Worm (Caenorhabditis elegans) whole organism, L1 larva: ENCODE data around the gene Y17G7B.3.

Experiments
- C16A3.4 ChIP-seq: fragments of 150-350 bp; optimal IDR thresholded peaks from 2 replicates; lab custom pipeline; 2014; ENCODE audit warnings: missing biosample characterization, missing genetic modification characterization
- C34B4.2 ChIP-seq: sonication (generic microtip); optimal IDR thresholded peaks from 2 replicates; lab custom pipeline; 2017; ENCODE audit warnings: mild to moderate bottlenecking, missing genetic modification characterization, missing compliant biosample characterization
- Y116A8C.19 ChIP-seq: sonication (generic microtip); optimal IDR thresholded peaks from 2 replicates; lab custom pipeline; 2016; ENCODE audit warnings: missing compliant biosample characterization, missing genetic modification characterization, borderline replicate concordance
- aha-1 ChIP-seq: fragments of 150-350 bp; optimal IDR thresholded peaks from 2 replicates; lab custom pipeline; 2014; ENCODE audit warnings: missing biosample characterization, missing genetic modification characterization
- aly-2 ChIP-seq: fragments of 150-350 bp; optimal IDR thresholded peaks from 2 replicates; lab custom pipeline; 2014; ENCODE audit warnings: missing biosample characterization, missing genetic modification characterization
- blmp-1 ChIP-seq: fragments of 150-350 bp; optimal IDR thresholded peaks from 2 replicates; lab custom pipeline; 2014; ENCODE audit warnings: missing biosample characterization, missing genetic modification characterization
- ceh-82 ChIP-seq, 3 experiments: fragments of 150-350 bp in 1 of 3; sonication (generic microtip) in 2 of 3; optimal IDR thresholded peaks; 2 replicates each; lab custom pipeline; 2014 to 2017; ENCODE audit warnings: missing biosample characterization in 3 of 3, missing genetic modification characterization in 3 of 3
- ceh-88 ChIP-seq: fragments of 200-800 bp; sonication (Bioruptor generic); IDR thresholded peaks from 2 replicates; pipeline ENCODE4 v1.3.6; 2022; ENCODE audit warnings: missing genetic modification characterization, missing compliant biosample characterization
- ceh-90 ChIP-seq: sonication (generic microtip); optimal IDR thresholded peaks from 2 replicates; lab custom pipeline; 2016; ENCODE audit warnings: missing genetic modification characterization, missing compliant biosample characterization
- ces-1 ChIP-seq: fragments of 150-350 bp; optimal IDR thresholded peaks from 2 replicates; lab custom pipeline; 2014; ENCODE audit warnings: missing biosample characterization, missing genetic modification reagents, missing genetic modification characterization
- dpl-1 ChIP-seq, 3 experiments: fragments of 150-350 bp in 2 of 3; sonication (generic microtip) in 1 of 3; optimal IDR thresholded peaks; 2 replicates each; lab custom pipeline; 2014 to 2017; ENCODE audit warnings: missing biosample characterization in 3 of 3, missing genetic modification characterization in 3 of 3, missing genetic modification reagents in 3 of 3
- efl-1 ChIP-seq, 4 experiments: fragments of 150-350 bp; optimal IDR thresholded peaks in 3 of 4; peaks in 1 of 4; 1 replicate in 1 of 4; 2 replicates in 3 of 4; lab custom pipeline; 2014; ENCODE audit warnings: missing biosample characterization in 2 of 4, missing genetic modification characterization in 2 of 4, missing genetic modification reagents in 2 of 4
- efl-3 ChIP-seq: fragments of 200-800 bp; sonication (Bioruptor generic); optimal IDR thresholded peaks from 2 replicates; lab custom pipeline; 2018; ENCODE audit warnings: mild to moderate bottlenecking, missing genetic modification characterization, missing compliant biosample characterization
- elt-2 ChIP-seq: sonication (generic microtip); optimal IDR thresholded peaks from 2 replicates; lab custom pipeline; 2016; ENCODE audit warnings: missing genetic modification characterization, mild to moderate bottlenecking, inconsistent platforms, missing compliant biosample characterization, missing genetic modification reagents
- elt-3 ChIP-seq, 6 experiments: fragments of 150-350 bp in 1 of 6; sonication (generic microtip); optimal IDR thresholded peaks; 2 replicates each; lab custom pipeline; 2017 to 2018; ENCODE audit warnings: missing biosample characterization in 6 of 6, missing genetic modification characterization in 6 of 6, inconsistent platforms in 1 of 6
- ets-5 ChIP-seq: fragments of 200-800 bp; sonication (Bioruptor generic); IDR thresholded peaks from 2 replicates; pipeline ENCODE4 v1.3.6; 2022; ENCODE audit warnings: missing genetic modification characterization, missing compliant biosample characterization
- fkh-10 ChIP-seq: sonication (generic microtip); optimal IDR thresholded peaks from 2 replicates; lab custom pipeline; 2017; ENCODE audit warnings: missing biosample characterization, missing genetic modification reagents, missing genetic modification characterization
- fkh-4 ChIP-seq: sonication (generic microtip); optimal IDR thresholded peaks from 2 replicates; lab custom pipeline; 2016; ENCODE audit warnings: missing compliant biosample characterization, missing genetic modification characterization, borderline replicate concordance
- fkh-8 ChIP-seq: sonication (generic microtip); optimal IDR thresholded peaks from 2 replicates; lab custom pipeline; 2016; ENCODE audit warnings: mild to moderate bottlenecking, missing genetic modification characterization, missing compliant biosample characterization
- hlh-17 ChIP-seq: fragments of 200-800 bp; sonication (Bioruptor generic); optimal IDR thresholded peaks from 2 replicates; lab custom pipeline; 2018; ENCODE audit warnings: missing genetic modification characterization, mild to moderate bottlenecking, missing compliant biosample characterization, moderate library complexity, borderline replicate concordance
- hpl-2 ChIP-seq: fragments of 150-350 bp; optimal IDR thresholded peaks from 2 replicates; lab custom pipeline; 2014; ENCODE audit warnings: missing biosample characterization, missing genetic modification reagents, missing genetic modification characterization
- irx-1 ChIP-seq: sonication (generic microtip); optimal IDR thresholded peaks from 2 replicates; lab custom pipeline; 2016; ENCODE audit warnings: missing genetic modification characterization, missing compliant biosample characterization
- isw-1 ChIP-seq: fragments of 200-800 bp; sonication (Bioruptor generic); IDR thresholded peaks from 2 replicates; pipeline ENCODE4 v1.3.6; 2022; ENCODE audit warnings: missing genetic modification characterization, missing compliant biosample characterization
- jun-1 ChIP-seq: fragments of 150-350 bp; optimal IDR thresholded peaks from 2 replicates; lab custom pipeline; 2014; ENCODE audit warnings: missing biosample characterization, missing genetic modification reagents, missing genetic modification characterization
- lin-35 ChIP-seq, 2 experiments: fragments of 150-350 bp; optimal IDR thresholded peaks; 2 replicates each; lab custom pipeline; 2014; ENCODE audit warnings: missing biosample characterization in 2 of 2, missing genetic modification characterization in 2 of 2, missing genetic modification reagents in 2 of 2
- lir-3 ChIP-seq: sonication (generic microtip); optimal IDR thresholded peaks from 2 replicates; lab custom pipeline; 2016; ENCODE audit warnings: mild to moderate bottlenecking, missing genetic modification characterization, moderate library complexity, missing compliant biosample characterization; ENCODE audit not compliant: poor library complexity
- lsy-2 ChIP-seq, 2 experiments: fragments of 150-350 bp; optimal IDR thresholded peaks; 2 replicates each; lab custom pipeline; 2014; ENCODE audit warnings: missing biosample characterization in 2 of 2, missing genetic modification characterization in 2 of 2
- mab-9 ChIP-seq: fragments of 200-800 bp; sonication (Bioruptor generic); IDR thresholded peaks from 2 replicates; pipeline ENCODE4 v1.3.6; 2022; ENCODE audit warnings: missing genetic modification reagents, missing genetic modification characterization, missing compliant biosample characterization
- mep-1 ChIP-seq: fragments of 150-350 bp; optimal IDR thresholded peaks from 2 replicates; lab custom pipeline; 2014; ENCODE audit warnings: missing biosample characterization, missing genetic modification characterization
- nhr-19 ChIP-seq: fragments of 200-800 bp; sonication (Bioruptor generic); conservative IDR thresholded peaks from 2 replicates; pipeline ENCODE4 v1.3.6; 2022; ENCODE audit warnings: missing genetic modification characterization, missing compliant biosample characterization
- nhr-20 ChIP-seq: sonication (generic microtip); optimal IDR thresholded peaks from 2 replicates; lab custom pipeline; 2016; ENCODE audit warnings: mild to moderate bottlenecking, missing genetic modification characterization, missing compliant biosample characterization
- nhr-47 ChIP-seq: sonication (generic microtip); optimal IDR thresholded peaks from 2 replicates; lab custom pipeline; 2016; ENCODE audit warnings: mild to moderate bottlenecking, missing genetic modification characterization, moderate library complexity, missing compliant biosample characterization
- nhr-71 ChIP-seq: sonication (generic microtip); optimal IDR thresholded peaks from 2 replicates; lab custom pipeline; 2016; ENCODE audit warnings: mild to moderate bottlenecking, missing genetic modification characterization, moderate library complexity, missing compliant biosample characterization
- nhr-76 ChIP-seq: sonication (generic microtip); optimal IDR thresholded peaks from 2 replicates; lab custom pipeline; 2017; ENCODE audit warnings: missing biosample characterization, missing genetic modification characterization
- nhr-77 ChIP-seq: fragments of 150-350 bp; optimal IDR thresholded peaks from 2 replicates; lab custom pipeline; 2014; ENCODE audit warnings: missing biosample characterization, missing genetic modification characterization
- nhr-84 ChIP-seq: sonication (generic microtip); optimal IDR thresholded peaks from 2 replicates; lab custom pipeline; 2017; ENCODE audit warnings: missing biosample characterization, missing genetic modification characterization
- nhr-85 ChIP-seq: sonication (generic microtip); peaks from one replicate; lab custom pipeline; 2016; ENCODE audit warnings: missing genetic modification characterization, inconsistent platforms, missing compliant biosample characterization
- nhr-90 ChIP-seq: sonication (generic microtip); optimal IDR thresholded peaks from 2 replicates; lab custom pipeline; 2016; ENCODE audit warnings: mild to moderate bottlenecking, missing genetic modification characterization, missing compliant biosample characterization; ENCODE audit not compliant: poor library complexity
- pag-3 ChIP-seq: sonication (generic microtip); optimal IDR thresholded peaks from 2 replicates; lab custom pipeline; 2017; ENCODE audit warnings: missing genetic modification characterization, mild to moderate bottlenecking, missing compliant biosample characterization, antibody characterized with exemption, borderline replicate concordance; ENCODE audit not compliant: insufficient read depth
- pax-3 ChIP-seq: fragments of 200-800 bp; sonication (Bioruptor generic); optimal IDR thresholded peaks from 2 replicates; lab custom pipeline; 2018; ENCODE audit warnings: mild to moderate bottlenecking, missing genetic modification characterization, moderate library complexity, missing compliant biosample characterization
- pqm-1 ChIP-seq: sonication (generic microtip); optimal IDR thresholded peaks from 3 replicates; lab custom pipeline; 2017; ENCODE audit warnings: missing biosample characterization, missing genetic modification characterization
- rnt-1 ChIP-seq: sonication (generic microtip); optimal IDR thresholded peaks from 2 replicates; lab custom pipeline; 2016; ENCODE audit warnings: mild to moderate bottlenecking, missing genetic modification characterization, moderate library complexity, missing compliant biosample characterization
- skn-1 ChIP-seq: fragments of 150-350 bp; optimal IDR thresholded peaks from 2 replicates; lab custom pipeline; 2014; ENCODE audit warnings: missing biosample characterization, missing genetic modification characterization
- snu-23 ChIP-seq: sonication (generic microtip); optimal IDR thresholded peaks from 2 replicates; lab custom pipeline; 2016; ENCODE audit warnings: missing genetic modification characterization, missing compliant biosample characterization
- sox-4 ChIP-seq: sonication (generic microtip); optimal IDR thresholded peaks from 2 replicates; lab custom pipeline; 2016; ENCODE audit warnings: missing genetic modification characterization, missing compliant biosample characterization
- sptf-1 ChIP-seq: fragments of 150-350 bp; optimal IDR thresholded peaks from 2 replicates; lab custom pipeline; 2014; ENCODE audit warnings: missing biosample characterization, missing genetic modification characterization
- swsn-7 ChIP-seq: sonication (generic microtip); optimal IDR thresholded peaks from 2 replicates; lab custom pipeline; 2016; ENCODE audit warnings: missing genetic modification characterization, missing compliant biosample characterization
- unc-62 ChIP-seq: fragments of 150-350 bp; optimal IDR thresholded peaks from 2 replicates; lab custom pipeline; 2014; ENCODE audit warnings: missing biosample characterization, missing genetic modification reagents, missing genetic modification characterization
- unc-86 ChIP-seq: sonication (generic microtip); optimal IDR thresholded peaks from 2 replicates; lab custom pipeline; 2016; ENCODE audit warnings: missing genetic modification characterization, missing compliant biosample characterization
- vab-15 ChIP-seq: sonication (generic microtip); optimal IDR thresholded peaks from 2 replicates; lab custom pipeline; 2017; ENCODE audit warnings: missing genotype, mild to moderate bottlenecking, missing genetic modification characterization, missing compliant biosample characterization
- xbp-1 ChIP-seq: sonication (generic microtip); optimal IDR thresholded peaks from 2 replicates; lab custom pipeline; 2016; ENCODE audit warnings: missing genetic modification characterization, missing compliant biosample characterization
- ztf-4 ChIP-seq: fragments of 150-350 bp; optimal IDR thresholded peaks from 2 replicates; lab custom pipeline; 2014; ENCODE audit warnings: missing biosample characterization, missing genetic modification characterization

The Y17G7B.3 gene

DNA sequence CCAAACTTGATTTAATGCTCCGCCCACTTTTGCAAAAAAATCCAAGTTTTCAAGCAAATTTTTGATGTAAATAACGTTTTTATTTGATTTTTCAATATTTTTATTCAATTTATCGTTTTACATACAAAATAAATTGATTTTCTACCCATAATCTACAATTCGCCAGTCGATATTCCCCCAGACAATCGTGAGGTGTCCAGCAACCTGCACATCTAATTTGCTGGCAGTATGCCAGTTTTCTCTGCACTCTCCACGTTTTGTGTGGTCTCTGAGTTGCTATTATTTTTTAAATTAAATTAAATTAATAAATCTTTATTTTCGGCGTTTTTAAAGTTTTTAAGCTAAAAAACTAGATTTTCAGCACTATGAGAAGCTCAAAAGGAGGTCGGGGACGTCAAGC lies 8.7 kb upstream of the Y17G7B.3 start (continued):
- TF ChIP-seq efl-3 (GFP tag; lab: Kevin White, UChicago) (peak; percentile 47), irx-1 (tag; lab: Kevin White, UChicago) (peak; percentile 33), xbp-1 (tag; lab: Kevin White, UChicago) (peak; percentile 92), pag-3 (tag; lab: Kevin White, UChicago) (no peak), ces-1 (peak; percentile 77), nhr-47 (peak; percentile 94), nhr-71 (tag; lab: Kevin White, UChicago) (peak; percentile 94), ets-5 (GFP tag; lab: Robert Waterston, UW) (no peak), ceh-90 (tag; lab: Kevin White, UChicago) (peak; percentile 40), vab-15 (tag; lab: Kevin White, UChicago) (peak; percentile 77), mab-9 (peak; percentile 80), efl-1 (optimal IDR thresholded peaks at IDR 0.05; lab: Kevin White, UChicago) (peak; percentile 83 to 90), efl-1 (GFP tag; optimal IDR thresholded peaks at IDR 0.05 in 1 of 2; lab: Kevin White, UChicago) (peak; percentile 69 to 97), lir-3 (tag; lab: Kevin White, UChicago) (no peak), pax-3 (peak; percentile 87), mep-1 (peak; percentile 93), isw-1 (GFP tag; lab: Robert Waterston, UW) (peak; percentile 88), ceh-82 (tag; optimal IDR thresholded peaks at IDR 0.05; lab: Kevin White, UChicago) (peak; percentile 88 to 92 (median 90)), C34B4.2 (tag; lab: Kevin White, UChicago) (no peak), C16A3.4 (tag; lab: Kevin White, UChicago) (peak; percentile 81), Y116A8C.19 (tag; lab: Kevin White, UChicago) (no peak), fkh-10 (GFP tag; lab: Kevin White, UChicago) (peak; percentile 80), elt-3 (tag; optimal IDR thresholded peaks at IDR 0.05; lab: Kevin White, UChicago) (peak in 4 of 6 experiments; percentile 27 to 82 (median 53)), unc-86 (tag; lab: Kevin White, UChicago) (peak; percentile 80), nhr-77 (tag; lab: Kevin White, UChicago) (peak; percentile 61), unc-62 (no peak), skn-1 (tag; lab: Kevin White, UChicago) (peak; percentile 80), sptf-1 (tag; lab: Kevin White, UChicago) (no peak), ceh-88 (GFP tag; lab: Robert Waterston, UW) (peak; percentile 89), hpl-2 (no peak), aha-1 (tag; lab: Kevin White, UChicago) (no peak), pqm-1 (tag; lab: Kevin White, UChicago) (no peak), hlh-17 (GFP tag; lab: Kevin White, UChicago) (no peak), fkh-8 (tag; lab: Kevin White, UChicago) (peak; percentile 96), dpl-1 (GFP tag; optimal IDR thresholded peaks at IDR 0.05; lab: Kevin White, UChicago) (peak; percentile 68 to 79 (median 79)), nhr-20 (peak; percentile 92), elt-2 (tag; lab: Kevin White, UChicago) (peak; percentile 75), rnt-1 (tag; lab: Kevin White, UChicago) (no peak), nhr-90 (peak; percentile 95), nhr-84 (no peak), nhr-85 (tag; lab: Kevin White, UChicago) (peak; percentile 91), lin-35 (GFP tag; optimal IDR thresholded peaks at IDR 0.05; lab: Kevin White, UChicago) (peak; percentile 72 to 83), lsy-2 (tag; optimal IDR thresholded peaks at IDR 0.05; lab: Kevin White, UChicago) (peak; percentile 93 to 94), fkh-4 (tag; lab: Kevin White, UChicago) (peak; percentile 53), sox-4 (tag; lab: Kevin White, UChicago) (peak; percentile 86), nhr-76 (tag; lab: Kevin White, UChicago) (no peak), aly-2 (tag; lab: Kevin White, UChicago) (no peak), snu-23 (peak; percentile 90), nhr-19 (GFP tag; lab: Robert Waterston, UW) (peak; percentile 91), ztf-4 (peak; percentile 78), blmp-1 (tag; lab: Kevin White, UChicago) (peak; percentile 56), jun-1 (tag; lab: Kevin White, UChicago) (peak; percentile 71), swsn-7 (peak; percentile 87)
